Worm (Caenorhabditis elegans) whole organism, young adult: ENCODE results near the gene lido-6.

ENCODE experiments used
- ama-1 ChIP-seq, 3 experiments: fragments of 150-350 bp in 1 of 3; sonication (generic microtip) in 2 of 3; optimal IDR thresholded peaks; 2 replicates each; lab custom pipeline; 2014 to 2018; ENCODE audit warnings: missing biosample characterization in 2 of 3, missing genetic modification characterization in 2 of 3, missing genetic modification reagents in 2 of 3
- athp-1 ChIP-seq: sonication (generic microtip); optimal IDR thresholded peaks from 2 replicates; lab custom pipeline; 2017; ENCODE audit warnings: mild to moderate bottlenecking, missing genetic modification characterization, missing compliant biosample characterization
- dpl-1 ChIP-seq: fragments of 150-350 bp; optimal IDR thresholded peaks from 2 replicates; lab custom pipeline; 2014; ENCODE audit warnings: missing biosample characterization, missing genetic modification reagents, missing genetic modification characterization
- efl-1 ChIP-seq: fragments of 150-350 bp; optimal IDR thresholded peaks from 2 replicates; lab custom pipeline; 2014; ENCODE audit warnings: missing biosample characterization, missing genetic modification reagents, missing genetic modification characterization
- lin-35 ChIP-seq, 3 experiments: fragments of 150-350 bp in 2 of 3; sonication (generic microtip) in 1 of 3; optimal IDR thresholded peaks; 2 replicates each; lab custom pipeline; 2014 to 2018; ENCODE audit warnings: missing biosample characterization in 3 of 3, missing genetic modification characterization in 3 of 3, missing genetic modification reagents in 3 of 3
- sea-2 ChIP-seq: fragments of 200-800 bp; sonication (Bioruptor generic); IDR thresholded peaks from 2 replicates; pipeline ENCODE4 v1.3.6; 2022; ENCODE audit warnings: missing genetic modification characterization, missing compliant biosample characterization
- snpc-1.1 ChIP-seq: sonication (generic microtip); optimal IDR thresholded peaks from 2 replicates; lab custom pipeline; 2017; ENCODE audit warnings: missing genetic modification characterization, mild to moderate bottlenecking, missing compliant biosample characterization, antibody characterized with exemption, moderate library complexity, missing genotype, missing genetic modification reagents; ENCODE audit not compliant: insufficient read depth

- TF ChIP-seq sea-2 (GFP tag; lab: Robert Waterston, UW) (no peak), efl-1 (GFP tag; lab: Kevin White, UChicago) (no peak), dpl-1 (no peak), athp-1 (no peak), ama-1 (optimal IDR thresholded peaks at IDR 0.05; lab: Kevin White, UChicago) (no peak), ama-1 (GFP tag; optimal IDR thresholded peaks at IDR 0.05; lab: Kevin White, UChicago) (no peak), lin-35 (GFP tag; optimal IDR thresholded peaks at IDR 0.05; lab: Kevin White, UChicago) (no peak), snpc-1.1 (no peak)
Measured at ce11 chrX:17157089-17157488, 42.1 kb upstream of the lido-6 start.
